Worm (Caenorhabditis elegans): ENCODE measurements around the gene R12C12.10.

The R12C12.10 gene

ce11 chrII:6047639-6048159 lies 4.6 kb upstream of the R12C12.10 start, which contains the start of the genes R12C12.6 and ran-5 (continued):
- peak; percentile 75 to 86 (median 84) for TF ChIP-seq dpl-1 (GFP tag; optimal IDR thresholded peaks at IDR 0.05)
- TF ChIP-seq fkh-10 (GFP tag; optimal IDR thresholded peaks at IDR 0.05), result peak; percentile 32
- no peak for TF ChIP-seq unc-98 (GFP tag; IDR thresholded peaks at IDR 0.05)
- TF ChIP-seq zip-4 (GFP tag; optimal IDR thresholded peaks at IDR 0.05), result peak; percentile 67
- no peak for TF ChIP-seq aha-1 (tag; optimal IDR thresholded peaks at IDR 0.05)
- TF ChIP-seq nhr-20 (tag; optimal IDR thresholded peaks at IDR 0.05), result peak; percentile 88
- TF ChIP-seq nhr-90 (tag; optimal IDR thresholded peaks at IDR 0.05; ENCODE audit: poor library complexity), result peak; percentile 88
- TF ChIP-seq egl-13 (tag; optimal IDR thresholded peaks at IDR 0.05), result peak; percentile 79
- TF ChIP-seq lin-14 (GFP tag; optimal IDR thresholded peaks at IDR 0.05), result peak; percentile 82
- peak; percentile 63 for TF ChIP-seq skn-1 (tag; optimal IDR thresholded peaks at IDR 0.05)
- no peak for TF ChIP-seq nhr-12 (tag; optimal IDR thresholded peaks at IDR 0.05)
- TF ChIP-seq hlh-4 (tag; optimal IDR thresholded peaks at IDR 0.05), result no peak
- peak in 2 of 6 experiments; percentile 33 to 78 for TF ChIP-seq elt-3 (tag; optimal IDR thresholded peaks at IDR 0.05)
- peak in 1 of 2 experiments; percentile 65 for TF ChIP-seq mdl-1 (tag; optimal IDR thresholded peaks at IDR 0.05)
- TF ChIP-seq lsy-2 (tag; optimal IDR thresholded peaks at IDR 0.05), result peak; percentile 89 to 91
- TF ChIP-seq tbx-2 (tag; optimal IDR thresholded peaks at IDR 0.05), result peak; percentile 85
- peak; percentile 86 for TF ChIP-seq grh-1 (GFP tag; IDR thresholded peaks at IDR 0.05)
- TF ChIP-seq unc-86 (tag; optimal IDR thresholded peaks at IDR 0.05), result peak; percentile 78
- peak; percentile 94 for TF ChIP-seq nhr-85 (tag)
- TF ChIP-seq mab-9 (GFP tag; IDR thresholded peaks at IDR 0.05), result peak; percentile 57; the same call in 1 of the 2 replicates
- TF ChIP-seq ceh-8 (GFP tag; optimal IDR thresholded peaks at IDR 0.05), result peak; percentile 69
- TF ChIP-seq F16B12.6 (tag; optimal IDR thresholded peaks at IDR 0.05), result peak; percentile 63
- peak; percentile 75 for TF ChIP-seq isw-1 (GFP tag; IDR thresholded peaks at IDR 0.05)
- peak; percentile 66 for TF ChIP-seq nhr-77 (tag; optimal IDR thresholded peaks at IDR 0.05)
- no peak for TF ChIP-seq nhr-28 (tag; optimal IDR thresholded peaks at IDR 0.05)
- TF ChIP-seq lin-13 (GFP tag; optimal IDR thresholded peaks at IDR 0.05), result peak; percentile 68
- peak; percentile 70 for TF ChIP-seq sox-4 (tag; optimal IDR thresholded peaks at IDR 0.05)
- no peak for TF ChIP-seq ets-5 (GFP tag; IDR thresholded peaks at IDR 0.05)
- TF ChIP-seq fkh-4 (tag; optimal IDR thresholded peaks at IDR 0.05; ENCODE audit: borderline replicate concordance), result peak; percentile 64
- peak; percentile 95 for TF ChIP-seq rnt-1 (tag; optimal IDR thresholded peaks at IDR 0.05)
- no peak for TF ChIP-seq nhr-76 (tag; optimal IDR thresholded peaks at IDR 0.05)
- TF ChIP-seq tlp-1 (tag; optimal IDR thresholded peaks at IDR 0.05), result no peak
- TF ChIP-seq aly-2 (tag; optimal IDR thresholded peaks at IDR 0.05), result peak; percentile 67
- peak; percentile 76 for TF ChIP-seq lin-39 (tag; optimal IDR thresholded peaks at IDR 0.05)
- TF ChIP-seq pqm-1 (tag; optimal IDR thresholded peaks at IDR 0.05), result no peak
- peak; percentile 82 to 91 (median 87) for TF ChIP-seq ceh-82 (tag; optimal IDR thresholded peaks at IDR 0.05)
- no peak for TF ChIP-seq C34B4.2 (tag; optimal IDR thresholded peaks at IDR 0.05)
- TF ChIP-seq elt-2 (tag; optimal IDR thresholded peaks at IDR 0.05), result peak; percentile 75
- no peak for TF ChIP-seq ces-1 (GFP tag; optimal IDR thresholded peaks at IDR 0.05)
- peak; percentile 91 for TF ChIP-seq swsn-7 (tag; optimal IDR thresholded peaks at IDR 0.05)
- TF ChIP-seq efl-3 (GFP tag; optimal IDR thresholded peaks at IDR 0.05), result no peak
- TF ChIP-seq ceh-63 (GFP tag; optimal IDR thresholded peaks at IDR 0.05), result no peak
- peak; percentile 75 for TF ChIP-seq nhr-11 (tag; optimal IDR thresholded peaks at IDR 0.05)
- no peak for TF ChIP-seq nhr-84 (tag; optimal IDR thresholded peaks at IDR 0.05)
- TF ChIP-seq ama-1 (optimal IDR thresholded peaks at IDR 0.05), result peak; percentile 34
- TF ChIP-seq fkh-8 (tag; optimal IDR thresholded peaks at IDR 0.05), result peak; percentile 69
- TF ChIP-seq mep-1 (tag; optimal IDR thresholded peaks at IDR 0.05), result peak; percentile 93
